Worm (Caenorhabditis elegans) whole organism, L4 larva: ENCODE results near the gene sdpn-1.

Experiments used
- F10B5.3 ChIP-seq: sonication (generic microtip); optimal IDR thresholded peaks from 2 replicates; lab custom pipeline; 2016; ENCODE audit warnings: mild to moderate bottlenecking, missing genetic modification characterization, missing compliant biosample characterization
- F26F4.8 ChIP-seq: fragments of 200-800 bp; sonication (Bioruptor generic); conservative IDR thresholded peaks from 2 replicates; pipeline ENCODE4 v1.3.6; 2022; ENCODE audit warnings: missing genetic modification characterization, missing compliant biosample characterization
- R02D3.7 ChIP-seq: fragments of 150-350 bp; sonication (generic microtip); optimal IDR thresholded peaks from 3 replicates; lab custom pipeline; 2014; ENCODE audit warnings: missing biosample characterization, missing genetic modification characterization
- Y105C5A.15 ChIP-seq: fragments of 200-800 bp; sonication (Bioruptor generic); IDR thresholded peaks from 2 replicates; pipeline ENCODE4 v1.3.6; 2022; ENCODE audit warnings: missing genetic modification characterization, missing compliant biosample characterization
- ZK546.5 ChIP-seq, 2 experiments: sonication (generic microtip); optimal IDR thresholded peaks; 2 replicates each; lab custom pipeline; 2017; ENCODE audit warnings: missing biosample characterization in 2 of 2, missing genetic modification characterization in 2 of 2
- ama-1 ChIP-seq: fragments of 150-350 bp; optimal IDR thresholded peaks from 2 replicates; lab custom pipeline; 2014; ENCODE audit warnings: inconsistent platforms, mixed read lengths
- arid-1 ChIP-seq: fragments of 200-800 bp; sonication (Bioruptor generic); conservative IDR thresholded peaks from 2 replicates; pipeline ENCODE4 v1.3.6; 2022; ENCODE audit warnings: missing genetic modification reagents, missing genetic modification characterization, missing compliant biosample characterization
- ceh-32 ChIP-seq: sonication (generic microtip); optimal IDR thresholded peaks from 2 replicates; lab custom pipeline; 2016; ENCODE audit warnings: mild to moderate bottlenecking, missing genetic modification characterization, missing compliant biosample characterization; ENCODE audit not compliant: poor library complexity
- ceh-44 ChIP-seq: fragments of 200-800 bp; sonication (Bioruptor generic); IDR thresholded peaks from 2 replicates; pipeline ENCODE4 v1.3.6; 2022; ENCODE audit warnings: missing genetic modification reagents, missing genetic modification characterization, missing compliant biosample characterization
- daf-12 ChIP-seq: fragments of 150-350 bp; optimal IDR thresholded peaks from 2 replicates; lab custom pipeline; 2014; ENCODE audit warnings: missing biosample characterization, missing genetic modification reagents, missing genetic modification characterization
- daf-16 ChIP-seq, 3 experiments: sonication (generic microtip); optimal IDR thresholded peaks; 2 replicates each; lab custom pipeline; 2016 to 2017; ENCODE audit warnings: missing genetic modification characterization in 3 of 3, missing genetic modification reagents in 3 of 3, mild to moderate bottlenecking in 2 of 3, missing compliant biosample characterization in 2 of 3, missing biosample characterization in 1 of 3, moderate library complexity in 1 of 3
- dmd-6 ChIP-seq: fragments of 200-800 bp; sonication (Bioruptor generic); IDR thresholded peaks from 2 replicates; pipeline ENCODE4 v1.3.6; 2022; ENCODE audit warnings: missing genetic modification reagents, missing genetic modification characterization, missing compliant biosample characterization
- duxl-1 ChIP-seq: sonication (generic microtip); optimal IDR thresholded peaks from 2 replicates; lab custom pipeline; 2016; ENCODE audit warnings: mild to moderate bottlenecking, missing genetic modification characterization, moderate library complexity, missing compliant biosample characterization; ENCODE audit not compliant: poor library complexity
- dve-1 ChIP-seq: sonication (generic microtip); optimal IDR thresholded peaks from 2 replicates; lab custom pipeline; 2017; ENCODE audit warnings: antibody characterized with exemption, mild to moderate bottlenecking, missing genetic modification characterization, missing compliant biosample characterization; ENCODE audit not compliant: insufficient read depth
- egl-27 ChIP-seq: sonication (generic microtip); optimal IDR thresholded peaks from 3 replicates; lab custom pipeline; 2017; ENCODE audit warnings: missing biosample characterization, missing genetic modification reagents, missing genetic modification characterization
- hif-1 ChIP-seq, 2 experiments: sonication (generic microtip); optimal IDR thresholded peaks; 2 replicates each; lab custom pipeline; 2016 to 2017; ENCODE audit warnings: missing compliant biosample characterization in 2 of 2, missing genetic modification characterization in 2 of 2, missing genetic modification reagents in 2 of 2, missing genotype in 2 of 2, mild to moderate bottlenecking in 1 of 2
- hlh-11 ChIP-seq: fragments of 200-800 bp; sonication (Bioruptor generic); optimal IDR thresholded peaks from 2 replicates; lab custom pipeline; 2018; ENCODE audit warnings: mild to moderate bottlenecking, missing genetic modification characterization, missing compliant biosample characterization
- hlh-30 ChIP-seq: sonication (generic microtip); optimal IDR thresholded peaks from 2 replicates; lab custom pipeline; 2017; ENCODE audit warnings: antibody characterized with exemption, mild to moderate bottlenecking, missing genetic modification characterization, missing compliant biosample characterization; ENCODE audit not compliant: insufficient read depth
- lin-13 ChIP-seq: fragments of 150-350 bp; optimal IDR thresholded peaks from 2 replicates; lab custom pipeline; 2014; ENCODE audit warnings: missing biosample characterization, missing genetic modification reagents, missing genetic modification characterization
- lin-39 ChIP-seq: fragments of 150-350 bp; optimal IDR thresholded peaks from 2 replicates; lab custom pipeline; 2014; ENCODE audit warnings: missing biosample characterization, missing genetic modification reagents, missing genetic modification characterization
- lir-3 ChIP-seq: sonication (generic microtip); optimal IDR thresholded peaks from 2 replicates; lab custom pipeline; 2016; ENCODE audit warnings: mild to moderate bottlenecking, missing genetic modification characterization, missing compliant biosample characterization
- lsy-2 ChIP-seq, 2 experiments: fragments of 150-350 bp in 1 of 2; sonication (generic microtip) in 1 of 2; optimal IDR thresholded peaks; 2 replicates each; lab custom pipeline; 2014 to 2017; ENCODE audit warnings: missing biosample characterization in 2 of 2, missing genetic modification characterization in 2 of 2
- mdl-1 ChIP-seq, 2 experiments: fragments of 150-350 bp in 1 of 2; sonication (generic microtip) in 1 of 2; optimal IDR thresholded peaks; 2 replicates each; lab custom pipeline; 2014 to 2017; ENCODE audit warnings: missing biosample characterization in 2 of 2, missing genetic modification characterization in 2 of 2
- mdt-29 ChIP-seq: fragments of 200-800 bp; sonication (Bioruptor generic); IDR thresholded peaks from 2 replicates; pipeline ENCODE4 v1.3.6; 2022; ENCODE audit warnings: missing genetic modification reagents, missing genetic modification characterization, missing compliant biosample characterization
- mes-2 ChIP-seq: sonication (generic microtip); optimal IDR thresholded peaks from 2 replicates; lab custom pipeline; 2016; ENCODE audit warnings: missing genotype, mild to moderate bottlenecking, missing genetic modification characterization, missing compliant biosample characterization; ENCODE audit not compliant: poor library complexity, severe bottlenecking
- nhr-11 ChIP-seq: fragments of 150-350 bp; optimal IDR thresholded peaks from 2 replicates; lab custom pipeline; 2014; ENCODE audit warnings: missing biosample characterization, missing genetic modification characterization
- nhr-25 ChIP-seq: sonication (generic microtip); optimal IDR thresholded peaks from 2 replicates; lab custom pipeline; 2017; ENCODE audit warnings: missing genetic modification characterization, mild to moderate bottlenecking, missing compliant biosample characterization, antibody characterized with exemption, moderate library complexity, borderline replicate concordance; ENCODE audit not compliant: insufficient read depth
- nhr-28 ChIP-seq: fragments of 150-350 bp; optimal IDR thresholded peaks from 2 replicates; lab custom pipeline; 2014; ENCODE audit warnings: missing biosample characterization, missing genetic modification characterization
- nhr-42 ChIP-seq: fragments of 200-800 bp; sonication (Bioruptor generic); IDR thresholded peaks from 2 replicates; pipeline ENCODE4 v1.3.6; 2022; ENCODE audit warnings: missing genetic modification characterization, missing compliant biosample characterization
- nhr-48 ChIP-seq: sonication (generic microtip); optimal IDR thresholded peaks from 2 replicates; lab custom pipeline; 2016; ENCODE audit warnings: mild to moderate bottlenecking, missing genetic modification characterization, missing compliant biosample characterization
- nhr-77 ChIP-seq: fragments of 150-350 bp; optimal IDR thresholded peaks from 2 replicates; lab custom pipeline; 2014; ENCODE audit warnings: missing biosample characterization, missing genetic modification characterization
- pha-4 ChIP-seq, 2 experiments: fragments of 150-350 bp in 1 of 2; fragments of 200-800 bp in 1 of 2; sonication (Bioruptor generic) in 1 of 2; IDR thresholded peaks in 1 of 2; optimal IDR thresholded peaks in 1 of 2; 2 replicates each; pipeline versions ENCODE4 v1.3.6 to Lab custom; 2014 to 2022; ENCODE audit warnings: missing genetic modification characterization in 2 of 2, missing genetic modification reagents in 2 of 2, missing biosample characterization in 1 of 2, missing compliant biosample characterization in 1 of 2
- rbr-2 ChIP-seq: sonication (generic microtip); optimal IDR thresholded peaks from 2 replicates; lab custom pipeline; 2016; ENCODE audit warnings: missing genotype, missing genetic modification characterization, missing compliant biosample characterization
- snpc-4 ChIP-seq: fragments of 150-350 bp; optimal IDR thresholded peaks from 2 replicates; lab custom pipeline; 2014; ENCODE audit warnings: missing biosample characterization, missing genetic modification characterization
- unc-130 ChIP-seq: sonication (generic microtip); optimal IDR thresholded peaks from 2 replicates; lab custom pipeline; 2016; ENCODE audit warnings: missing genetic modification reagents, missing genetic modification characterization, missing compliant biosample characterization
- unc-62 ChIP-seq, 3 experiments: fragments of 150-350 bp in 1 of 3; sonication (generic microtip); optimal IDR thresholded peaks in 2 of 3; peaks in 1 of 3; 1 replicate in 1 of 3; 2 replicates in 2 of 3; lab custom pipeline; 2014 to 2017; ENCODE audit warnings: missing biosample characterization in 3 of 3, missing genetic modification characterization in 3 of 3, missing genetic modification reagents in 3 of 3, missing genotype in 1 of 3
- zip-2 ChIP-seq: fragments of 150-350 bp; optimal IDR thresholded peaks from 2 replicates; lab custom pipeline; 2014; ENCODE audit warnings: missing biosample characterization, missing genetic modification characterization

The sdpn-1 gene

DNA sequence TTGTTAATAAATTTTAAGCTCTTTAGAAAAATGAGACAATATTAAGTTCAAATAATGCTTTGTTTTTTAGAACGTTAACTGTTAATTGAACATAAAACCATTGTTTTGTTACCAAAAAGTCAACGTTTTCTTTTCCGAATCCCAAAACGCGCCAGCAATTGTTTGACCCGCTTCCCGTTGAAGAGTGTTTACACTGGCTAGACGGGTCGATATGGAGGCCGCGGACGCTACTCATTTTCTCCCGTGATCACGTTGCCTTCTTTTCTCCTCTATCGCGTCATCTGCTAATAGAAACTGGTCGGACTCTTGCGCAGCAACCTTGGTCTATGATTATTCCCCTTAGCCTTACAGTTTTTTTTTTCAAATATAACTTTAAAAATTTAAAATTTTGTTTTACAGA lies 31.1 kb upstream of the sdpn-1 start, which contains the start of gene C34D10.1 (continued):
- TF ChIP-seq unc-62 (GFP tag; optimal IDR thresholded peaks at IDR 0.05 in 1 of 2; lab: Kevin White, UChicago) (peak in 1 of 2 experiments; percentile 32), unc-62 (tag; optimal IDR thresholded peaks at IDR 0.05; lab: Kevin White, UChicago) (no peak), rbr-2 (tag; lab: Kevin White, UChicago) (peak; percentile 69)
- TF ChIP-seq, all 104 proteins: peak for 35

DNA sequence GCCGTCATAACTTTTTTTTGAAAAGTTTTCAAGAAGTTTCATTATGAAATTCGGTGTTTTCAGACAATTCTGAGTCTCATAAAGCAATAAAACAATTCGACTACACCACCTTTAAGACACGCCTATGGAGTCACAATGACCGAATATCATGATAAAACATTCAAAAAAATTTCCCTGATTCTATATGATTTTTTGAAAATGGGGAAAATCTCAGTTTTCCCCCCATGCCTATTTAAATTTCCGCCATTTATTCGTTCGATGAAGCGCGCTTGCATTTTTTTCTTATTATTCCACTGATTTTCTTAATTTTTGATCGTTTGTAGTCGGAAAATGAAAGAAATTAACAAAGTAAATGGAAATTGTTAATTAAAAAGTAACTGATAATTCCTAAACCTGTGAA lies 29.5 kb upstream of the sdpn-1 start:
- no peak for TF ChIP-seq nhr-11 (tag; lab: Kevin White, UChicago)
- no peak for TF ChIP-seq dve-1 (tag; lab: Kevin White, UChicago)
- no peak for TF ChIP-seq unc-130 (GFP tag; lab: Kevin White, UChicago)
- no peak for TF ChIP-seq ceh-32 (tag; lab: Kevin White, UChicago)
- TF ChIP-seq snpc-4 (tag; lab: Kevin White, UChicago), result no peak
- no peak for TF ChIP-seq lir-3 (tag; lab: Kevin White, UChicago)
- TF ChIP-seq pha-4 (GFP tag; IDR thresholded peaks at IDR 0.05; lab: Robert Waterston, UW), result no peak
- no peak for TF ChIP-seq pha-4 (tag; optimal IDR thresholded peaks at IDR 0.05; lab: Kevin White, UChicago)
- no peak for TF ChIP-seq duxl-1
- TF ChIP-seq daf-12, result no peak
- TF ChIP-seq lin-13 (GFP tag; lab: Kevin White, UChicago), result no peak
- no peak for TF ChIP-seq F26F4.8 (GFP tag; lab: Robert Waterston, UW)
- TF ChIP-seq mes-2 (tag; lab: Kevin White, UChicago), result no peak
- no peak for TF ChIP-seq ceh-44 (GFP tag; lab: Robert Waterston, UW)
- no peak for TF ChIP-seq Y105C5A.15 (GFP tag; lab: Robert Waterston, UW)
- TF ChIP-seq nhr-42 (GFP tag; lab: Robert Waterston, UW), result no peak
- TF ChIP-seq lsy-2 (tag; optimal IDR thresholded peaks at IDR 0.05; lab: Kevin White, UChicago), result no peak
- no peak for TF ChIP-seq egl-27 (tag; lab: Kevin White, UChicago)

DNA sequence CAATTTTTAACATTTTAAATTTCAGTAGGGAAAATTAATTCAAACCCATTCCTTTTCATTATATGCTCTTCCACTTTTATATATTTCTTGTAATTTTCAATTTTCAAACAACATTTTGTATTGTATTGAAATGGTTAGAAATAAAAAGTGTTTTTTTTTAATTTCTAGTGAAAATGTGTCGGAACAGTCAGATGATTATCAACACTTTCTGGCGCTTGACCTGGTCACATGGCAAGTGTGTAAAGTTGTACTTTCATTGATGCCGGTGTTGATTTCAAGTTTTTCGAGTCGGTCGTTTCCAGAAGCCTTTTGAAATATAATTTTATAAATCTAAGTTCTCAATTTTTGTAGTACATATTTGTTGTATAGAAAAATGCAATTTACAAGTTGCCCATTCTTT lies 28.7 kb upstream of the sdpn-1 start:
- TF ChIP-seq daf-16 (GFP tag; optimal IDR thresholded peaks at IDR 0.05; lab: Kevin White, UChicago) (no peak), daf-16 (tag; optimal IDR thresholded peaks at IDR 0.05; lab: Kevin White, UChicago) (peak; percentile 83), dve-1 (tag; lab: Kevin White, UChicago) (peak; percentile 45), lsy-2 (tag; optimal IDR thresholded peaks at IDR 0.05; lab: Kevin White, UChicago) (peak in 1 of 2 experiments; percentile 30), F10B5.3 (tag; lab: Kevin White, UChicago) (no peak), nhr-48 (peak; percentile 24), zip-2 (tag; lab: Kevin White, UChicago) (no peak), hif-1 (tag; optimal IDR thresholded peaks at IDR 0.05; lab: Kevin White, UChicago) (peak in 1 of 2 experiments; percentile 46), R02D3.7 (tag; lab: Kevin White, UChicago) (no peak), hlh-11 (tag; lab: Kevin White, UChicago) (peak; percentile 46), daf-12 (no peak), lin-39 (tag; lab: Kevin White, UChicago) (no peak), nhr-11 (tag; lab: Kevin White, UChicago) (peak; percentile 8), arid-1 (GFP tag; lab: Robert Waterston, UW) (no peak), nhr-77 (tag; lab: Kevin White, UChicago) (peak; percentile 64), ama-1 (lab: Kevin White, UChicago) (peak; percentile 53), egl-27 (tag; lab: Kevin White, UChicago) (no peak), mdl-1 (tag; optimal IDR thresholded peaks at IDR 0.05; lab: Kevin White, UChicago) (peak in 1 of 2 experiments; percentile 44), lir-3 (tag; lab: Kevin White, UChicago) (no peak), nhr-25 (tag; lab: Kevin White, UChicago) (no peak), hlh-30 (tag; lab: Kevin White, UChicago) (peak; percentile 93), ZK546.5 (tag; optimal IDR thresholded peaks at IDR 0.05; lab: Kevin White, UChicago) (no peak), dmd-6 (peak; percentile 54), nhr-28 (tag; lab: Kevin White, UChicago) (peak; percentile 88), mdt-29 (GFP tag; lab: Robert Waterston, UW) (peak; percentile 23; the same call in 1 of the 2 replicates), unc-62 (GFP tag; optimal IDR thresholded peaks at IDR 0.05 in 1 of 2; lab: Kevin White, UChicago) (peak in 1 of 2 experiments; percentile 90), unc-62 (tag; optimal IDR thresholded peaks at IDR 0.05; lab: Kevin White, UChicago) (no peak)
- TF ChIP-seq, all 104 proteins: peak for 15
